Worm (Caenorhabditis elegans) whole organism, L3 larva: ENCODE measurements around the gene spn-4.

ENCODE experiments used
- R02D3.7 ChIP-seq: fragments of 150-350 bp; optimal IDR thresholded peaks from 2 replicates; lab custom pipeline; 2014; ENCODE audit warnings: missing biosample characterization, missing genetic modification characterization
- ZK546.5 ChIP-seq: sonication (generic microtip); optimal IDR thresholded peaks from 2 replicates; lab custom pipeline; 2017; ENCODE audit warnings: missing biosample characterization, missing genetic modification characterization
- aly-2 ChIP-seq: fragments of 150-350 bp; optimal IDR thresholded peaks from 2 replicates; lab custom pipeline; 2014; ENCODE audit warnings: missing biosample characterization, missing genetic modification characterization
- ceh-16 ChIP-seq: sonication (generic microtip); optimal IDR thresholded peaks from 2 replicates; lab custom pipeline; 2017; ENCODE audit warnings: missing biosample characterization, missing genetic modification characterization
- ceh-28 ChIP-seq: fragments of 150-350 bp; optimal IDR thresholded peaks from 2 replicates; lab custom pipeline; 2014; ENCODE audit warnings: missing biosample characterization, missing genetic modification reagents, missing genetic modification characterization
- daf-12 ChIP-seq: fragments of 150-350 bp; optimal IDR thresholded peaks from 2 replicates; lab custom pipeline; 2014; ENCODE audit warnings: missing biosample characterization, missing genetic modification reagents, missing genetic modification characterization
- egl-5 ChIP-seq: fragments of 150-350 bp; optimal IDR thresholded peaks from 2 replicates; lab custom pipeline; 2017; ENCODE audit warnings: missing biosample characterization, missing genetic modification reagents, missing genetic modification characterization, inconsistent platforms
- elt-1 ChIP-seq: fragments of 150-350 bp; optimal IDR thresholded peaks from 2 replicates; lab custom pipeline; 2014; ENCODE audit warnings: missing biosample characterization, missing genetic modification characterization
- elt-2 ChIP-seq: sonication (generic microtip); optimal IDR thresholded peaks from 2 replicates; lab custom pipeline; 2016; ENCODE audit warnings: missing genetic modification reagents, mild to moderate bottlenecking, missing genetic modification characterization, missing compliant biosample characterization
- elt-3 ChIP-seq, 3 experiments: fragments of 150-350 bp in 1 of 3; sonication (generic microtip) in 2 of 3; optimal IDR thresholded peaks; 2 replicates in 2 of 3; 4 replicates in 1 of 3; lab custom pipeline; 2014 to 2017; ENCODE audit warnings: missing biosample characterization in 3 of 3, missing genetic modification characterization in 3 of 3
- eor-1 ChIP-seq, 2 experiments: fragments of 150-350 bp; optimal IDR thresholded peaks; 2 replicates each; lab custom pipeline; 2014 to 2018; ENCODE audit warnings: missing biosample characterization in 2 of 2, missing genetic modification characterization in 2 of 2
- fkh-2 ChIP-seq: fragments of 150-350 bp; optimal IDR thresholded peaks from 2 replicates; lab custom pipeline; 2014; ENCODE audit warnings: missing biosample characterization, missing genetic modification reagents, missing genetic modification characterization
- fos-1 ChIP-seq: fragments of 150-350 bp; optimal IDR thresholded peaks from 2 replicates; lab custom pipeline; 2014; ENCODE audit warnings: missing biosample characterization, missing genetic modification characterization
- jun-1 ChIP-seq: fragments of 150-350 bp; optimal IDR thresholded peaks from 2 replicates; lab custom pipeline; 2014; ENCODE audit warnings: missing biosample characterization, missing genetic modification reagents, missing genetic modification characterization
- lin-15B ChIP-seq: fragments of 150-350 bp; optimal IDR thresholded peaks from 2 replicates; lab custom pipeline; 2014; ENCODE audit warnings: missing biosample characterization, missing genetic modification characterization
- lin-39 ChIP-seq: fragments of 150-350 bp; optimal IDR thresholded peaks from 2 replicates; lab custom pipeline; 2018; ENCODE audit warnings: missing biosample characterization, missing genetic modification reagents, missing genetic modification characterization
- mml-1 ChIP-seq: fragments of 150-350 bp; sonication (generic microtip); optimal IDR thresholded peaks from 3 replicates; lab custom pipeline; 2014; ENCODE audit warnings: missing biosample characterization, missing genetic modification characterization
- nfya-1 ChIP-seq: sonication (generic microtip); optimal IDR thresholded peaks from 2 replicates; lab custom pipeline; 2017; ENCODE audit warnings: missing genetic modification characterization, mild to moderate bottlenecking, missing compliant biosample characterization, antibody characterized with exemption, moderate library complexity; ENCODE audit not compliant: insufficient read depth
- nhr-11 ChIP-seq: fragments of 150-350 bp; optimal IDR thresholded peaks from 2 replicates; lab custom pipeline; 2014; ENCODE audit warnings: missing biosample characterization, missing genetic modification characterization
- nhr-12 ChIP-seq: fragments of 150-350 bp; optimal IDR thresholded peaks from 2 replicates; lab custom pipeline; 2014; ENCODE audit warnings: missing biosample characterization, missing genetic modification characterization
- nhr-237 ChIP-seq: fragments of 150-350 bp; optimal IDR thresholded peaks from 2 replicates; lab custom pipeline; 2014; ENCODE audit warnings: missing biosample characterization, missing genetic modification characterization
- nhr-76 ChIP-seq: fragments of 150-350 bp; sonication (generic microtip); optimal IDR thresholded peaks from 5 replicates; lab custom pipeline; 2014; ENCODE audit warnings: missing biosample characterization, missing genetic modification characterization
- nhr-77 ChIP-seq: fragments of 150-350 bp; optimal IDR thresholded peaks from 2 replicates; lab custom pipeline; 2014; ENCODE audit warnings: missing biosample characterization, missing genetic modification characterization
- pha-4 ChIP-seq: fragments of 150-350 bp; optimal IDR thresholded peaks from 2 replicates; lab custom pipeline; 2014; ENCODE audit warnings: missing biosample characterization, missing genetic modification reagents, missing genetic modification characterization
- pqm-1 ChIP-seq: fragments of 150-350 bp; optimal IDR thresholded peaks from 2 replicates; lab custom pipeline; 2017; ENCODE audit warnings: missing biosample characterization, missing genetic modification characterization, inconsistent platforms
- sea-2 ChIP-seq: fragments of 150-350 bp; sonication (generic microtip); optimal IDR thresholded peaks from 4 replicates; lab custom pipeline; 2014; ENCODE audit warnings: missing biosample characterization, missing genetic modification reagents, missing genetic modification characterization
- snpc-4 ChIP-seq: fragments of 150-350 bp; optimal IDR thresholded peaks from 2 replicates; lab custom pipeline; 2014; ENCODE audit warnings: missing biosample characterization, missing genetic modification characterization
- unc-39 ChIP-seq: sonication (generic microtip); optimal IDR thresholded peaks from 4 replicates; lab custom pipeline; 2017; ENCODE audit warnings: missing biosample characterization, missing genetic modification characterization
- zag-1 ChIP-seq: fragments of 150-350 bp; optimal IDR thresholded peaks from 2 replicates; lab custom pipeline; 2014; ENCODE audit warnings: missing biosample characterization, missing genetic modification characterization
- ztf-11 ChIP-seq: fragments of 150-350 bp; optimal IDR thresholded peaks from 2 replicates; lab custom pipeline; 2014; ENCODE audit warnings: missing biosample characterization, missing genetic modification characterization
- ztf-4 ChIP-seq: fragments of 150-350 bp; optimal IDR thresholded peaks from 2 replicates; lab custom pipeline; 2014; ENCODE audit warnings: missing biosample characterization, missing genetic modification characterization

The spn-4 gene

DNA sequence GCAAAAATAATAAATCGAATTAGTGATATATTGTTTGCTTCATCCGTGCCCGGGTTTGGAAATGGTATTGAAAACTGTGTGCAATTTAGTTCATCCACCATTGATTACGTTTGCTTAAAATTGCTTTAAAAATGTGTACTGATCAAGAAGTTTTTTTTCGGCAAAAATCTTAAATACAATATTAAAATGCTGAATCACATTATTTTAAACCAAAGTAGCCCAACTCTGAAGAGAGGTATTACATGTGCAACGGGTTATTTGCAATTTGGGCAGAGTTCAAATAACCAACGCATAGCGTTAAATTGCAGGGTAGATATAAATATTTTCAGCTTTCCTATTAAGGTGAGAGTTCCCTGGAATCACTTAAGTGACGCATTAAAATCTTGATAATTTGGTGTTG, 32.5 kb upstream of the spn-4 start, which contains the start of gene dmsr-14:
Gene dmsr-14 (minus strand): TSS at position 101 of the 400 bp plus-strand sequence.
- TF ChIP-seq ZK546.5 (tag; lab: Kevin White, UChicago) (no peak), nhr-11 (tag; lab: Kevin White, UChicago) (no peak), nfya-1 (tag; lab: Kevin White, UChicago) (no peak), aly-2 (tag; lab: Kevin White, UChicago) (no peak), sea-2 (no peak), R02D3.7 (tag; lab: Kevin White, UChicago) (no peak), egl-5 (no peak), zag-1 (tag; lab: Kevin White, UChicago) (no peak), elt-2 (tag; lab: Kevin White, UChicago) (no peak), ceh-16 (no peak), lin-39 (tag; lab: Kevin White, UChicago) (no peak), fos-1 (no peak)

DNA sequence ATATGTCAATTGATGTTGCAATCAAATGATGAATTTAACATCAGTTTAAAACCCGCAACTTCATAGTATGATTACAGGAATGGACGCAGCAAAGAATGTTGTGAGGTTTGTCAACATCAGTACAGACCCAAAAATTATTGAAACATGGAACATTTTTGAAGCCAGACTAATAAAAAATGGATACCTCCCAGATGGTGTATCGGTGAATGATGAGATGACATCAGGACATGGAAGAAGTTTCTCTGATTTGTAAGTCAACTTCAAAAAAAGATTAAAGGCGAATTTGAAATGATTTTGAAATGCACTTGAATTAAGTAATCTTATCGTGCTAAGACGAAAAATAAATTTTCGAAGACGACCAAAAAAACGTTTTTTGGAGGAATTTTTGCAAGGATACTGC, 29.2 kb upstream of the spn-4 start:
- TF ChIP-seq elt-1 (tag; lab: Kevin White, UChicago) = no peak

DNA sequence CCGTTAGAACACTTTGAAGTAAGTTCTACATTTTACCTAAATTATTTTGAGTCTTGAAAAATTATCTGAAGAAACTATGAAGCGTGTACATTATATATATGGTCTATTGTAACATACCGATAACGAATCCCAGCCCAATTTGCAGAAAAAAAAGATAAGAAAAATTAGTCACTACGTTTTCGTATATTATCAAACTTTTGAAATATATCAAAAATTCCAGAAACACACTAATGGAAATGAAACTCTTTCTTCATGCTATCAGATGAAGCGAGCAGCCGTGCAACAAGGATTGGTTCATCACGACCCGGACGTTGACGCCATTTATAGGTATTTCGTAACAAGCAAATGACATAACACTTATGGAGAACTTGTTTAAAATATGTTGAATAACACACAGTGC, 27.2 kb upstream of the spn-4 start:
- peak; percentile 77 for TF ChIP-seq elt-2 (tag; lab: Kevin White, UChicago)
- no peak for TF ChIP-seq sea-2
- TF ChIP-seq pqm-1 (tag; lab: Kevin White, UChicago) = peak; percentile 77

DNA sequence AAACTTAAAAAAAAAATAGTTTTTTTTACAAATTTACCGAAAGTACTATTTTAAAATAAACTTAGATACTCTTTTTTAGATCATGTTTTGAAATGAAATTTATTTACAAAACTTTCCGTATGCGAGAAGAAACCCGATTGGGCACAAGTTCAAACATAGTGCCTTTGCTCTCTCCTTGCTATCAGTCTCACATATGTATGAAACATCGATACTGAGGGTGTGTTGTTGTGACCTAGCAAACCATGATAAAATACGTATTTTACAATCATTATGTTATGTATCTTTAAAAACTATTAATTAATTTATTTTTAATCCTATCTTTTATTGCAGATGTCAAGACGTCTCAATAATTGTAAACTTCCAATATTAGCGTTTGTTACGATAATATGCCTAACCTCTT, 25.4 kb upstream of the spn-4 start:
- TF ChIP-seq ztf-4 (no peak), pqm-1 (tag; lab: Kevin White, UChicago) (peak; percentile 21), pha-4 (peak; percentile 11), elt-2 (tag; lab: Kevin White, UChicago) (peak; percentile 54)

DNA sequence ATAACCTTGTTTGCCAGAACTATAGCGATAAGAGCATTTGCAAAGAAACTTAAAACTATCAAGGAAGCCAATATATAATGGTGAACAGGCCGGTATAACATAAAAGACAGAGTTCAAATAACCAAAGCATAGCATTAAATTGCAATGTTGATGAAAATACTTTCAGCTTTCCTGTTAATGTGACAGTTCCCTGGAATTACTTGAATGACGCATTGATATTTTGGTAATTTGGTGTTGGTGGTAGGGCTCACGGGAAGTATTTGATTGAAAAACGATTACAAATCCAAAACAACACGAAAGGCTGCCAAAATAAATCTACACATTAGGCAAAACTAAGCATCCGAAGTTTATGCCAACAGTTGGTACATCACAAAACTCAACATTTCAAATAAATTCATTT, 24.3 kb upstream of the spn-4 start, which contains the start of gene dmsr-16:
Gene dmsr-16 (minus strand): TSS at position 101 of the 400 bp plus-strand sequence.
- TF ChIP-seq nhr-237 (tag; lab: Kevin White, UChicago) (no peak), nhr-11 (tag; lab: Kevin White, UChicago) (no peak), pqm-1 (tag; lab: Kevin White, UChicago) (no peak), fkh-2 (tag; lab: Kevin White, UChicago) (no peak), fos-1 (no peak), pha-4 (no peak)

DNA sequence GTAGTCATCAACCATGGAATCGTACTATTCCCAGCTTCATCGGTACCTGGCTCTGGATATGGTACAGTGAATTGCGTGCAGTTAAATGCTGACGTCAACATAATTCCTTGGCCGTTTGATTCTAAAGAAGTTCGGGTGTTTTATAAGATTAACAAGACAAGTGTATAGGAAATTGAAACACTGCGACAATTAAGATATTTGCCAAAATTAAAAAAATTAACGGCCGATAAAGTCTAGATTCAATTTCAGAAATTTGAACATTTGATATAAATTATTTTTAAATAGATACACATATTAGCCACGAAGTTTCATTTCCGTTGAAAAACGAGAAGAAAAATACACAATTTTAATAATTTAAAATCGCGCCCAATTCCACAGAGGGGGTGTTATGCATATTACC, 21.6 kb upstream of the spn-4 start, which contains the start of gene dmsr-12:
Gene dmsr-12 (minus strand): TSS at position 101 of the 400 bp plus-strand sequence.
- TF ChIP-seq elt-3 (tag; optimal IDR thresholded peaks at IDR 0.05; lab: Kevin White, UChicago) = no peak
- no peak for TF ChIP-seq mml-1 (tag; lab: Kevin White, UChicago)
- no peak for TF ChIP-seq nhr-76
- TF ChIP-seq unc-39 (tag; lab: Kevin White, UChicago) = no peak
- TF ChIP-seq pha-4 = no peak
- no peak for TF ChIP-seq egl-5
- no peak for TF ChIP-seq pqm-1 (tag; lab: Kevin White, UChicago)
- TF ChIP-seq nfya-1 (tag; lab: Kevin White, UChicago) = no peak
- TF ChIP-seq nhr-11 (tag; lab: Kevin White, UChicago) = no peak
- no peak for TF ChIP-seq fkh-2 (tag; lab: Kevin White, UChicago)
- TF ChIP-seq nhr-77 (tag; lab: Kevin White, UChicago) = no peak
- TF ChIP-seq ztf-11 (tag; lab: Kevin White, UChicago) = no peak
- no peak for TF ChIP-seq lin-15B
- TF ChIP-seq elt-1 (tag; lab: Kevin White, UChicago) = no peak

DNA sequence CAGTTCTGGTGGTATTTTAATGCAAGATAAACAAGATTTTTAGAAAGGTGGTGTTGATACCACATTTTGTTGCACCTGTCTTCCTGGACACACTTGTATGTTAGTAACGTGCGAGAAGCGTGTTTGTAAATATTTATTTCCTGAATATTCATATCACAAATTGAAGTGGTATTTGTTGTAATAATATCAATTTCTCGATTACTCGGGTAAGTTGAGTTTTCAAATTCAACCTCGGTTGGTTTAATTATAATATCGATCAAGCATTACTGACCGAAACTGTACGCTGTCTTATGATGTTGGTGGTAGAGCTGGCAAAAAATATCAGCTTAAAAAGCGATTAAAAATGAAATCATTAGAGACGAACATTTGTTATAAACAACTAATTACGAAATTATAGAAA, 19.3 kb upstream of the spn-4 start, which contains the start of gene dmsr-11:
Gene dmsr-11 (minus strand): TSS at position 101 of the 400 bp plus-strand sequence.
- TF ChIP-seq unc-39 (tag; lab: Kevin White, UChicago) (no peak), jun-1 (tag; lab: Kevin White, UChicago) (no peak), mml-1 (tag; lab: Kevin White, UChicago) (no peak), snpc-4 (no peak), ztf-4 (no peak), elt-3 (tag; optimal IDR thresholded peaks at IDR 0.05; lab: Kevin White, UChicago) (no peak), ceh-28 (no peak), R02D3.7 (tag; lab: Kevin White, UChicago) (no peak), nhr-12 (no peak), eor-1 (tag; optimal IDR thresholded peaks at IDR 0.05; lab: Kevin White, UChicago) (no peak), daf-12 (tag; lab: Kevin White, UChicago) (no peak)
